Worm (Caenorhabditis elegans) whole organism, L1 larva: Measurements from ENCODE around the gene K01B6.3.

Experiments used
- alr-1 ChIP-seq: fragments of 200-800 bp; sonication (Bioruptor generic); optimal IDR thresholded peaks from 2 replicates; lab custom pipeline; 2018; ENCODE audit warnings: borderline replicate concordance, mild to moderate bottlenecking, missing genetic modification characterization, missing compliant biosample characterization
- ama-1 ChIP-seq: fragments of 150-350 bp; optimal IDR thresholded peaks from 2 replicates; lab custom pipeline; 2014
- blmp-1 ChIP-seq: fragments of 150-350 bp; optimal IDR thresholded peaks from 2 replicates; lab custom pipeline; 2014; ENCODE audit warnings: missing biosample characterization, missing genetic modification characterization
- ceh-88 ChIP-seq: fragments of 200-800 bp; sonication (Bioruptor generic); IDR thresholded peaks from 2 replicates; pipeline ENCODE4 v1.3.6; 2022; ENCODE audit warnings: missing genetic modification characterization, missing compliant biosample characterization
- egl-13 ChIP-seq: sonication (generic microtip); optimal IDR thresholded peaks from 2 replicates; lab custom pipeline; 2016; ENCODE audit warnings: missing genotype, missing genetic modification reagents, missing genetic modification characterization, missing compliant biosample characterization
- lir-3 ChIP-seq: sonication (generic microtip); optimal IDR thresholded peaks from 2 replicates; lab custom pipeline; 2016; ENCODE audit warnings: mild to moderate bottlenecking, missing genetic modification characterization, moderate library complexity, missing compliant biosample characterization; ENCODE audit not compliant: poor library complexity
- mef-2 ChIP-seq: fragments of 150-350 bp; optimal IDR thresholded peaks from 2 replicates; lab custom pipeline; 2014; ENCODE audit warnings: missing biosample characterization, missing genetic modification characterization
- nhr-12 ChIP-seq: sonication (generic microtip); optimal IDR thresholded peaks from 2 replicates; lab custom pipeline; 2017; ENCODE audit warnings: missing biosample characterization, missing genetic modification characterization
- nhr-76 ChIP-seq: sonication (generic microtip); optimal IDR thresholded peaks from 2 replicates; lab custom pipeline; 2017; ENCODE audit warnings: missing biosample characterization, missing genetic modification characterization
- nhr-90 ChIP-seq: sonication (generic microtip); optimal IDR thresholded peaks from 2 replicates; lab custom pipeline; 2016; ENCODE audit warnings: mild to moderate bottlenecking, missing genetic modification characterization, missing compliant biosample characterization; ENCODE audit not compliant: poor library complexity
- pag-3 ChIP-seq: sonication (generic microtip); optimal IDR thresholded peaks from 2 replicates; lab custom pipeline; 2017; ENCODE audit warnings: missing genetic modification characterization, mild to moderate bottlenecking, missing compliant biosample characterization, antibody characterized with exemption, borderline replicate concordance; ENCODE audit not compliant: insufficient read depth
- unc-130 ChIP-seq: fragments of 150-350 bp; optimal IDR thresholded peaks from 2 replicates; lab custom pipeline; 2017; ENCODE audit warnings: missing biosample characterization, missing genetic modification characterization, inconsistent platforms
- unc-62 ChIP-seq: fragments of 150-350 bp; optimal IDR thresholded peaks from 2 replicates; lab custom pipeline; 2014; ENCODE audit warnings: missing biosample characterization, missing genetic modification reagents, missing genetic modification characterization
- vab-15 ChIP-seq: sonication (generic microtip); optimal IDR thresholded peaks from 2 replicates; lab custom pipeline; 2017; ENCODE audit warnings: missing genotype, mild to moderate bottlenecking, missing genetic modification characterization, missing compliant biosample characterization

ce11 chrIII:9324724-9325123, 24.7 kb downstream of the K01B6.3 start, which contains the start of gene C40H1.7:
- TF ChIP-seq unc-62 (GFP tag; lab: Kevin White, UChicago): no peak
- no peak for TF ChIP-seq ceh-88
- TF ChIP-seq egl-13: no peak
- no peak for TF ChIP-seq nhr-12 (tag; lab: Kevin White, UChicago)
- no peak for TF ChIP-seq ama-1 (lab: Kevin White, UChicago)
- no peak for TF ChIP-seq nhr-76 (tag; lab: Kevin White, UChicago)
- TF ChIP-seq pag-3: no peak
- TF ChIP-seq vab-15 (tag; lab: Kevin White, UChicago): no peak
- TF ChIP-seq mef-2 (tag; lab: Kevin White, UChicago): no peak
- no peak for TF ChIP-seq blmp-1 (tag; lab: Kevin White, UChicago)
- no peak for TF ChIP-seq alr-1 (tag; lab: Kevin White, UChicago)
- TF ChIP-seq lir-3: no peak
- no peak for TF ChIP-seq nhr-90 (tag; lab: Kevin White, UChicago)
- TF ChIP-seq unc-130: no peak
